Worm (Caenorhabditis elegans) whole organism, young adult: ENCODE data around the gene T10F2.2.
A peak's percentile ranks its signal among the peaks of the same experiment; 100 is the strongest.

Experiments
- B0261.1 ChIP-seq: sonication (generic microtip); optimal IDR thresholded peaks from 2 replicates; lab custom pipeline; 2016; ENCODE audit warnings: mild to moderate bottlenecking, missing genetic modification characterization, moderate library complexity, missing compliant biosample characterization
- B0336.3 ChIP-seq: fragments of 200-800 bp; sonication (Bioruptor generic); IDR thresholded peaks from 2 replicates; pipeline ENCODE4 v1.3.6; 2022; ENCODE audit warnings: missing genetic modification characterization, missing compliant biosample characterization
- C06A6.2 ChIP-seq: fragments of 200-800 bp; sonication (Bioruptor generic); conservative IDR thresholded peaks from 2 replicates; pipeline ENCODE4 v1.3.6; 2022; ENCODE audit warnings: missing genetic modification characterization, missing compliant biosample characterization
- F10E7.11 ChIP-seq: sonication (generic microtip); optimal IDR thresholded peaks from 2 replicates; lab custom pipeline; 2017; ENCODE audit warnings: mild to moderate bottlenecking, missing genetic modification characterization, moderate library complexity, missing compliant biosample characterization
- F33H1.4 ChIP-seq: fragments of 200-800 bp; sonication (Bioruptor generic); IDR thresholded peaks from 2 replicates; pipeline ENCODE4 v1.3.6; 2022; ENCODE audit warnings: missing genetic modification reagents, missing genetic modification characterization, missing compliant biosample characterization
- F52B5.7 ChIP-seq: sonication (generic microtip); optimal IDR thresholded peaks from 2 replicates; lab custom pipeline; 2016; ENCODE audit warnings: mild to moderate bottlenecking, missing genetic modification characterization, missing compliant biosample characterization
- T26A5.8 ChIP-seq: sonication (generic microtip); optimal IDR thresholded peaks from 2 replicates; lab custom pipeline; 2016; ENCODE audit warnings: missing genetic modification characterization, missing compliant biosample characterization
- Y53G8AR.9 ChIP-seq: fragments of 200-800 bp; sonication (Bioruptor generic); conservative IDR thresholded peaks from 2 replicates; pipeline ENCODE4 v1.3.6; 2022; ENCODE audit warnings: missing genetic modification reagents, missing genetic modification characterization, missing compliant biosample characterization
- Y95B8A.8 ChIP-seq: fragments of 200-800 bp; sonication (Bioruptor generic); IDR thresholded peaks from 2 replicates; pipeline ENCODE4 v1.3.6; 2022; ENCODE audit warnings: missing genetic modification reagents, missing genetic modification characterization, missing compliant biosample characterization
- akir-1 ChIP-seq: fragments of 200-800 bp; sonication (Bioruptor generic); optimal IDR thresholded peaks from 2 replicates; lab custom pipeline; 2018; ENCODE audit warnings: mild to moderate bottlenecking, missing genetic modification characterization, moderate library complexity, missing compliant biosample characterization
- ama-1 ChIP-seq, 3 experiments: fragments of 150-350 bp in 1 of 3; sonication (generic microtip) in 2 of 3; optimal IDR thresholded peaks; 2 replicates each; lab custom pipeline; 2014 to 2018; ENCODE audit warnings: missing biosample characterization in 2 of 3, missing genetic modification characterization in 2 of 3, missing genetic modification reagents in 2 of 3
- attf-6 ChIP-seq: fragments of 200-800 bp; sonication (Bioruptor generic); IDR thresholded peaks from 2 replicates; pipeline ENCODE4 v1.3.6; 2022; ENCODE audit warnings: missing genetic modification reagents, missing genetic modification characterization, missing compliant biosample characterization
- bed-2 ChIP-seq: fragments of 200-800 bp; sonication (Bioruptor generic); IDR thresholded peaks from 2 replicates; pipeline ENCODE4 v1.3.6; 2022; ENCODE audit warnings: missing genetic modification reagents, missing genetic modification characterization, missing compliant biosample characterization
- ccch-3 ChIP-seq: fragments of 200-800 bp; sonication (Bioruptor generic); optimal IDR thresholded peaks from 2 replicates; lab custom pipeline; 2018; ENCODE audit warnings: mild to moderate bottlenecking, missing genetic modification characterization, missing compliant biosample characterization
- ceh-100 ChIP-seq: fragments of 200-800 bp; sonication (Bioruptor generic); IDR thresholded peaks from 2 replicates; pipeline ENCODE4 v1.3.6; 2022; ENCODE audit warnings: missing genetic modification reagents, missing genetic modification characterization, missing compliant biosample characterization
- ceh-79 ChIP-seq: sonication (generic microtip); optimal IDR thresholded peaks from 2 replicates; lab custom pipeline; 2017; ENCODE audit warnings: mild to moderate bottlenecking, missing genetic modification characterization, missing compliant biosample characterization
- die-1 ChIP-seq: sonication (generic microtip); optimal IDR thresholded peaks from 2 replicates; lab custom pipeline; 2016; ENCODE audit warnings: missing genotype, mild to moderate bottlenecking, missing genetic modification characterization, missing compliant biosample characterization
- egl-18 ChIP-seq: fragments of 200-800 bp; sonication (Bioruptor generic); IDR thresholded peaks from 2 replicates; pipeline ENCODE4 v1.3.6; 2022; ENCODE audit warnings: missing genetic modification reagents, missing genetic modification characterization, missing compliant biosample characterization
- egl-44 ChIP-seq: fragments of 200-800 bp; sonication (Bioruptor generic); IDR thresholded peaks from 2 replicates; pipeline ENCODE4 v1.3.6; 2022; ENCODE audit warnings: missing genetic modification reagents, missing genetic modification characterization, missing compliant biosample characterization
- egrh-3 ChIP-seq: fragments of 200-800 bp; sonication (Bioruptor generic); IDR thresholded peaks from 2 replicates; pipeline ENCODE4 v1.3.6; 2022; ENCODE audit warnings: missing genetic modification reagents, missing genetic modification characterization, missing compliant biosample characterization
- ets-4 ChIP-seq: fragments of 200-800 bp; sonication (Bioruptor generic); optimal IDR thresholded peaks from 2 replicates; lab custom pipeline; 2018; ENCODE audit warnings: mild to moderate bottlenecking, missing genetic modification characterization, missing compliant biosample characterization
- gei-17 ChIP-seq: fragments of 200-800 bp; sonication (Bioruptor generic); optimal IDR thresholded peaks from 2 replicates; lab custom pipeline; 2018; ENCODE audit warnings: mild to moderate bottlenecking, missing genetic modification characterization, missing compliant biosample characterization
- him-1 ChIP-seq: sonication (generic microtip); optimal IDR thresholded peaks from 2 replicates; lab custom pipeline; 2016; ENCODE audit warnings: missing genotype, missing genetic modification reagents, missing genetic modification characterization, missing compliant biosample characterization
- hsf-1 ChIP-seq: fragments of 200-800 bp; sonication (Bioruptor generic); IDR thresholded peaks from 2 replicates; pipeline ENCODE4 v1.3.6; 2022; ENCODE audit warnings: missing genetic modification reagents, missing genetic modification characterization, missing compliant biosample characterization
- let-526 ChIP-seq: fragments of 200-800 bp; sonication (Bioruptor generic); IDR thresholded peaks from 2 replicates; pipeline ENCODE4 v1.3.6; 2022; ENCODE audit warnings: missing genetic modification reagents, missing genetic modification characterization, missing compliant biosample characterization
- lsl-1 ChIP-seq: fragments of 200-800 bp; sonication (Bioruptor generic); optimal IDR thresholded peaks from 2 replicates; lab custom pipeline; 2018; ENCODE audit warnings: mild to moderate bottlenecking, missing genetic modification characterization, moderate library complexity, missing compliant biosample characterization
- lsy-27 ChIP-seq: sonication (generic microtip); optimal IDR thresholded peaks from 2 replicates; lab custom pipeline; 2017; ENCODE audit warnings: missing genetic modification characterization, mild to moderate bottlenecking, missing compliant biosample characterization, antibody characterized with exemption, missing genotype, borderline replicate concordance; ENCODE audit not compliant: insufficient read depth
- madf-3 ChIP-seq: fragments of 200-800 bp; sonication (Bioruptor generic); IDR thresholded peaks from 2 replicates; pipeline ENCODE4 v1.3.6; 2022; ENCODE audit warnings: missing genetic modification reagents, missing genetic modification characterization, missing compliant biosample characterization
- madf-6 ChIP-seq: fragments of 200-800 bp; sonication (Bioruptor generic); IDR thresholded peaks from 2 replicates; pipeline ENCODE4 v1.3.6; 2022; ENCODE audit warnings: missing genetic modification reagents, missing genetic modification characterization, missing compliant biosample characterization
- nhr-179 ChIP-seq: sonication (generic microtip); optimal IDR thresholded peaks from 2 replicates; lab custom pipeline; 2016; ENCODE audit warnings: mild to moderate bottlenecking, missing genetic modification characterization, missing compliant biosample characterization
- nhr-90 ChIP-seq: sonication (generic microtip); optimal IDR thresholded peaks from 2 replicates; lab custom pipeline; 2016; ENCODE audit warnings: missing genotype, mild to moderate bottlenecking, missing genetic modification characterization, missing compliant biosample characterization
- pha-4 ChIP-seq: fragments of 150-350 bp; sonication (generic microtip); optimal IDR thresholded peaks from 2 replicates; lab custom pipeline; 2014; ENCODE audit warnings: missing biosample characterization, missing genetic modification reagents, missing genetic modification characterization
- repo-1 ChIP-seq: sonication (generic microtip); optimal IDR thresholded peaks from 2 replicates; lab custom pipeline; 2017; ENCODE audit warnings: mild to moderate bottlenecking, missing genetic modification characterization, missing compliant biosample characterization
- sptf-2 ChIP-seq: fragments of 200-800 bp; sonication (Bioruptor generic); optimal IDR thresholded peaks from 2 replicates; lab custom pipeline; 2018; ENCODE audit warnings: mild to moderate bottlenecking, missing genetic modification characterization, missing compliant biosample characterization
- tbx-9 ChIP-seq: sonication (generic microtip); optimal IDR thresholded peaks from 2 replicates; lab custom pipeline; 2016; ENCODE audit warnings: borderline replicate concordance, missing genetic modification characterization, inconsistent platforms, missing compliant biosample characterization
- xnd-1 ChIP-seq: sonication (generic microtip); optimal IDR thresholded peaks from 2 replicates; lab custom pipeline; 2016; ENCODE audit warnings: missing genotype, missing genetic modification reagents, missing genetic modification characterization, missing compliant biosample characterization
- zim-3 ChIP-seq: sonication (generic microtip); optimal IDR thresholded peaks from 2 replicates; lab custom pipeline; 2017; ENCODE audit warnings: mild to moderate bottlenecking, missing genetic modification characterization, moderate library complexity, missing compliant biosample characterization
- ztf-25 ChIP-seq: fragments of 200-800 bp; sonication (Bioruptor generic); IDR thresholded peaks from 2 replicates; pipeline ENCODE4 v1.3.6; 2022; ENCODE audit warnings: missing genetic modification reagents, missing genetic modification characterization, missing compliant biosample characterization
- ztf-28 ChIP-seq: fragments of 200-800 bp; sonication (Bioruptor generic); IDR thresholded peaks from 2 replicates; pipeline ENCODE4 v1.3.6; 2022; ENCODE audit warnings: missing genetic modification reagents, missing genetic modification characterization, missing compliant biosample characterization
- ztf-6 ChIP-seq: fragments of 200-800 bp; sonication (Bioruptor generic); IDR thresholded peaks from 2 replicates; pipeline ENCODE4 v1.3.6; 2022; ENCODE audit warnings: missing genetic modification reagents, missing genetic modification characterization, missing compliant biosample characterization

The T10F2.2 gene

DNA sequence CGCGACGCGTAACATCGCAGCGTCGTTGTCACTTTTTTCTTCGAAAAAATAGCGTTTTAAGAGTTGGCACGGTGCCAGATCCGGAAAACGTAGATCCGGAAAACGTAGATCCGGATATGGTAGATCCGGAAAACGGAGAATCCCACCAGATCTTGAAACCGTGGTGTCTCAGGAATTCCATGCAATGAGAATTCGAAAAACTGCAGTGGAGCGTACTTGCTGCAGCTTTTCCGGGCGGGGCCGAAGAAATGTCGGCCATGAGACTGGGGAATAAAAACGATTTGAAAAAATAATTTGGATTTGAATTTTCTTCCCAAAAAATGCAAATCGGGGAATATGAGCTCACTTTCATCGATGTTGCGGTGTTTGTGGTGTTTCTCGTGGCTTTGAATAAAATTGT is 7.4 kb upstream of the T10F2.2 start, which contains the start of gene K10D2.5 (continued):
- TF ChIP-seq T26A5.8 (tag; lab: Kevin White, UChicago) (no peak), ceh-79 (no peak), F10E7.11 (tag; lab: Kevin White, UChicago) (no peak), tbx-9 (tag; lab: Kevin White, UChicago) (no peak), madf-3 (GFP tag; lab: Robert Waterston, UW) (peak; percentile 92), Y95B8A.8 (GFP tag; lab: Robert Waterston, UW) (peak; percentile 97), F52B5.7 (tag; lab: Kevin White, UChicago) (peak; percentile 68), die-1 (peak; percentile 60), bed-2 (GFP tag; lab: Robert Waterston, UW) (peak; percentile 98), pha-4 (tag; lab: Kevin White, UChicago) (no peak), B0336.3 (GFP tag; lab: Robert Waterston, UW) (peak; percentile 86), lsl-1 (GFP tag; lab: Kevin White, UChicago) (peak; percentile 77), ztf-28 (GFP tag; lab: Robert Waterston, UW) (peak; percentile 99)

ce11 chrIII:5171945-5172344 is 6.8 kb upstream of the T10F2.2 start, which contains the start of gene prp-19:
TSS of gene prp-19 (minus strand) at chrIII:5172045.
- TF ChIP-seq him-1: no peak
- TF ChIP-seq zim-3 (tag; lab: Kevin White, UChicago): no peak
- TF ChIP-seq Y95B8A.8 (GFP tag; lab: Robert Waterston, UW): no peak
- TF ChIP-seq sptf-2: no peak
- no peak for TF ChIP-seq lsy-27 (tag; lab: Kevin White, UChicago)
- no peak for TF ChIP-seq xnd-1
- TF ChIP-seq egl-18 (GFP tag; lab: Robert Waterston, UW): no peak
- no peak for TF ChIP-seq attf-6
- no peak for TF ChIP-seq ztf-25 (GFP tag; lab: Robert Waterston, UW)
- TF ChIP-seq B0261.1 (tag; lab: Kevin White, UChicago): no peak
- no peak for TF ChIP-seq die-1
- TF ChIP-seq hsf-1 (GFP tag; lab: Robert Waterston, UW): no peak
- no peak for TF ChIP-seq nhr-179
- TF ChIP-seq egrh-3: no peak
- no peak for TF ChIP-seq ccch-3 (GFP tag; lab: Kevin White, UChicago)
- TF ChIP-seq Y53G8AR.9 (GFP tag; lab: Robert Waterston, UW): no peak
- no peak for TF ChIP-seq ceh-100 (GFP tag; lab: Robert Waterston, UW)
- no peak for TF ChIP-seq F33H1.4
- TF ChIP-seq nhr-90 (tag; lab: Kevin White, UChicago): no peak
- no peak for TF ChIP-seq ets-4 (GFP tag; lab: Kevin White, UChicago)
- TF ChIP-seq, all 124 proteins: peak for 0

- TF ChIP-seq zim-3 (tag; lab: Kevin White, UChicago) (no peak), ceh-100 (GFP tag; lab: Robert Waterston, UW) (peak; percentile 27; the same call in 1 of the 2 replicates), akir-1 (GFP tag; lab: Kevin White, UChicago) (no peak), ztf-6 (no peak), let-526 (GFP tag; lab: Robert Waterston, UW) (no peak), madf-6 (peak; percentile 32), repo-1 (tag; lab: Kevin White, UChicago) (peak; percentile 22), gei-17 (GFP tag; lab: Kevin White, UChicago) (no peak), egl-44 (GFP tag; lab: Robert Waterston, UW) (no peak), C06A6.2 (no peak), ceh-79 (no peak), ama-1 (optimal IDR thresholded peaks at IDR 0.05; lab: Kevin White, UChicago) (no peak), ama-1 (GFP tag; optimal IDR thresholded peaks at IDR 0.05; lab: Kevin White, UChicago) (peak in 1 of 2 experiments; percentile 16)
Measured at ce11 chrIII:5169699-5170098, 4.6 kb upstream of the T10F2.2 start, which contains the start of gene ulp-1. TSS of gene ulp-1 (minus strand) at chrIII:5169799.
